Fruit fly (Drosophila melanogaster) whole organism, prepupa: Measurements from ENCODE around the gene GILT3.

ENCODE experiments used
- CG10631 ChIP-seq: fragments of 200-800 bp; sonication (Bioruptor generic); optimal IDR thresholded peaks from 2 replicates; lab custom pipeline; 2016; ENCODE audit warnings: missing biosample characterization, missing genetic modification characterization
- CG10669 ChIP-seq: fragments of 200-800 bp; sonication (Bioruptor generic); optimal IDR thresholded peaks from 3 replicates; lab custom pipeline; 2018; ENCODE audit warnings: missing biosample characterization, mild to moderate bottlenecking, missing genetic modification characterization, moderate library complexity
- CG11294 ChIP-seq: fragments of 200-800 bp; sonication (Bioruptor generic); IDR thresholded peaks from 2 replicates; pipeline ENCODE4 v1.3.6; 2022; ENCODE audit warnings: missing biosample characterization, missing genetic modification characterization
- CG11902 ChIP-seq: fragments of 200-800 bp; sonication (Bioruptor generic); optimal IDR thresholded peaks from 3 replicates; lab custom pipeline; 2016; ENCODE audit warnings: missing biosample characterization, missing genetic modification characterization
- CG15336 ChIP-seq: fragments of 200-800 bp; sonication (Bioruptor generic); IDR thresholded peaks from 2 replicates; pipeline ENCODE4 v1.3.6; 2022; ENCODE audit warnings: missing biosample characterization, missing genetic modification characterization
- CG1621 ChIP-seq: fragments of 200-800 bp; sonication (Bioruptor generic); optimal IDR thresholded peaks from 3 replicates; lab custom pipeline; 2018; ENCODE audit warnings: missing biosample characterization, mild to moderate bottlenecking, missing genetic modification characterization
- CG3032 ChIP-seq: fragments of 200-800 bp; optimal IDR thresholded peaks from 2 replicates; lab custom pipeline; 2019; ENCODE audit warnings: missing biosample characterization, mild to moderate bottlenecking, missing genetic modification characterization, moderate library complexity
- CG31627 ChIP-seq: fragments of 200-800 bp; sonication (Bioruptor generic); optimal IDR thresholded peaks from 3 replicates; lab custom pipeline; 2016; ENCODE audit warnings: missing biosample characterization, missing genetic modification characterization
- CG4318 ChIP-seq: fragments of 200-800 bp; sonication (Bioruptor generic); optimal IDR thresholded peaks from 3 replicates; lab custom pipeline; 2017; ENCODE audit warnings: missing biosample characterization, mild to moderate bottlenecking, missing genetic modification characterization
- CG6792 ChIP-seq: fragments of 200-800 bp; sonication (Bioruptor generic); optimal IDR thresholded peaks from 3 replicates; lab custom pipeline; 2016; ENCODE audit warnings: missing biosample characterization, missing genetic modification characterization
- CG6808 ChIP-seq: fragments of 200-800 bp; sonication (Bioruptor generic); optimal IDR thresholded peaks from 3 replicates; lab custom pipeline; 2017; ENCODE audit warnings: missing biosample characterization, missing genetic modification characterization, mild to moderate bottlenecking, moderate library complexity, missing genetic modification reagents
- CG6854 ChIP-seq: fragments of 200-800 bp; sonication (Bioruptor generic); optimal IDR thresholded peaks from 2 replicates; lab custom pipeline; 2017; ENCODE audit warnings: missing biosample characterization, mild to moderate bottlenecking, missing genetic modification characterization
- CG7368 ChIP-seq: fragments of 200-800 bp; sonication (Bioruptor generic); optimal IDR thresholded peaks from 3 replicates; lab custom pipeline; 2016; ENCODE audit warnings: missing biosample characterization, missing genetic modification characterization
- CG8119 ChIP-seq: fragments of 200-800 bp; sonication (Bioruptor generic); IDR thresholded peaks from 3 replicates; pipeline ENCODE4 v1.3.6; 2022; ENCODE audit warnings: missing biosample characterization, missing genetic modification characterization
- CG8632 ChIP-seq: fragments of 200-800 bp; sonication (Bioruptor generic); optimal IDR thresholded peaks from 3 replicates; lab custom pipeline; 2016; ENCODE audit warnings: missing biosample characterization, missing genetic modification characterization
- Eip75B ChIP-seq: fragments of 200-800 bp; sonication (Bioruptor generic); optimal IDR thresholded peaks from 3 replicates; lab custom pipeline; 2016; ENCODE audit warnings: missing biosample characterization, missing genetic modification characterization
- Eip78C ChIP-seq: fragments of 200-800 bp; sonication (Bioruptor generic); peaks from one replicate; lab custom pipeline; 2016; ENCODE audit warnings: missing biosample characterization, missing genetic modification characterization
- Eip93F ChIP-seq: fragments of 200-800 bp; sonication (Bioruptor generic); optimal IDR thresholded peaks from 2 replicates; lab custom pipeline; 2016; ENCODE audit warnings: missing biosample characterization, mild to moderate bottlenecking, missing genetic modification characterization
- Ets21C ChIP-seq: fragments of 200-800 bp; sonication (Bioruptor generic); optimal IDR thresholded peaks from 3 replicates; lab custom pipeline; 2016; ENCODE audit warnings: missing biosample characterization, missing genetic modification characterization
- Ets96B ChIP-seq: fragments of 200-800 bp; optimal IDR thresholded peaks from 2 replicates; lab custom pipeline; 2019; ENCODE audit warnings: missing biosample characterization, mild to moderate bottlenecking, missing genetic modification characterization, moderate library complexity
- Hr38 ChIP-seq: sonication (Bioruptor generic); optimal IDR thresholded peaks from 2 replicates; lab custom pipeline; 2016; ENCODE audit warnings: missing biosample characterization, missing genetic modification characterization
- Hr39 ChIP-seq: fragments of 200-800 bp; sonication (Bioruptor generic); optimal IDR thresholded peaks from 2 replicates; lab custom pipeline; 2016; ENCODE audit warnings: missing biosample characterization, missing genetic modification characterization
- Lpt ChIP-seq: fragments of 200-800 bp; sonication (Bioruptor generic); optimal IDR thresholded peaks from 3 replicates; lab custom pipeline; 2016; ENCODE audit warnings: missing biosample characterization, missing genetic modification characterization
- OdsH ChIP-seq: fragments of 200-800 bp; sonication (Bioruptor generic); optimal IDR thresholded peaks from 3 replicates; lab custom pipeline; 2016; ENCODE audit warnings: missing biosample characterization, missing genetic modification characterization
- Smox ChIP-seq: fragments of 200-800 bp; sonication (Bioruptor generic); optimal IDR thresholded peaks from 3 replicates; lab custom pipeline; 2016; ENCODE audit warnings: missing biosample characterization, missing genetic modification characterization
- Sox14 ChIP-seq: fragments of 200-800 bp; sonication (Bioruptor generic); optimal IDR thresholded peaks from 3 replicates; lab custom pipeline; 2016; ENCODE audit warnings: missing biosample characterization, missing genetic modification characterization
- Sox15 ChIP-seq: fragments of 200-800 bp; sonication (Bioruptor generic); optimal IDR thresholded peaks from 3 replicates; lab custom pipeline; 2016; ENCODE audit warnings: missing biosample characterization, missing genetic modification characterization
- cyc ChIP-seq: fragments of 200-800 bp; sonication (Bioruptor generic); optimal IDR thresholded peaks from 3 replicates; lab custom pipeline; 2016; ENCODE audit warnings: missing biosample characterization, missing genetic modification characterization
- dac ChIP-seq: fragments of 200-800 bp; sonication (Bioruptor generic); optimal IDR thresholded peaks from 2 replicates; lab custom pipeline; 2017; ENCODE audit warnings: missing biosample characterization, mild to moderate bottlenecking, missing genetic modification characterization
- eg ChIP-seq: fragments of 200-800 bp; sonication (Bioruptor generic); IDR thresholded peaks from 3 replicates; pipeline ENCODE4 v1.3.6; 2022; ENCODE audit warnings: missing biosample characterization, missing genetic modification characterization
- esn ChIP-seq: fragments of 200-800 bp; sonication (Bioruptor generic); optimal IDR thresholded peaks from 2 replicates; lab custom pipeline; 2016; ENCODE audit warnings: missing biosample characterization, mild to moderate bottlenecking, missing genetic modification characterization, moderate library complexity
- fd59A ChIP-seq: fragments of 200-800 bp; sonication (Bioruptor generic); optimal IDR thresholded peaks from 2 replicates; lab custom pipeline; 2017; ENCODE audit warnings: missing biosample characterization, mild to moderate bottlenecking, missing genetic modification characterization, missing genetic modification reagents
- fd85E ChIP-seq: fragments of 200-800 bp; sonication (Bioruptor generic); optimal IDR thresholded peaks from 3 replicates; lab custom pipeline; 2016; ENCODE audit warnings: missing biosample characterization, missing genetic modification characterization
- fkh ChIP-seq: fragments of 200-800 bp; sonication (Bioruptor generic); optimal IDR thresholded peaks from 3 replicates; lab custom pipeline; 2017; ENCODE audit warnings: missing biosample characterization, mild to moderate bottlenecking, missing genetic modification characterization, moderate library complexity
- lz ChIP-seq: fragments of 200-800 bp; sonication (Bioruptor generic); optimal IDR thresholded peaks from 3 replicates; lab custom pipeline; 2016; ENCODE audit warnings: missing biosample characterization, missing genetic modification characterization
- pdm3 ChIP-seq: fragments of 200-800 bp; sonication (Bioruptor generic); optimal IDR thresholded peaks from 3 replicates; lab custom pipeline; 2016; ENCODE audit warnings: missing biosample characterization, missing genetic modification characterization
- ss ChIP-seq, 2 experiments: fragments of 200-800 bp; sonication (Bioruptor generic); optimal IDR thresholded peaks; 2 replicates in 1 of 2; 3 replicates in 1 of 2; lab custom pipeline; 2017 to 2018; ENCODE audit warnings: mild to moderate bottlenecking in 2 of 2, missing biosample characterization in 2 of 2, missing genetic modification characterization in 2 of 2, moderate library complexity in 1 of 2
- svp ChIP-seq: fragments of 200-800 bp; sonication (Bioruptor generic); peaks from one replicate; lab custom pipeline; 2016; ENCODE audit warnings: missing biosample characterization, missing genetic modification characterization
- topi ChIP-seq: fragments of 200-800 bp; sonication (Bioruptor generic); optimal IDR thresholded peaks from 3 replicates; lab custom pipeline; 2016; ENCODE audit warnings: missing biosample characterization, missing genetic modification characterization
- vri ChIP-seq: fragments of 200-800 bp; sonication (Bioruptor generic); optimal IDR thresholded peaks from 3 replicates; lab custom pipeline; 2016; ENCODE audit warnings: missing biosample characterization, mild to moderate bottlenecking, missing genetic modification characterization

Gene GILT3

DNA sequence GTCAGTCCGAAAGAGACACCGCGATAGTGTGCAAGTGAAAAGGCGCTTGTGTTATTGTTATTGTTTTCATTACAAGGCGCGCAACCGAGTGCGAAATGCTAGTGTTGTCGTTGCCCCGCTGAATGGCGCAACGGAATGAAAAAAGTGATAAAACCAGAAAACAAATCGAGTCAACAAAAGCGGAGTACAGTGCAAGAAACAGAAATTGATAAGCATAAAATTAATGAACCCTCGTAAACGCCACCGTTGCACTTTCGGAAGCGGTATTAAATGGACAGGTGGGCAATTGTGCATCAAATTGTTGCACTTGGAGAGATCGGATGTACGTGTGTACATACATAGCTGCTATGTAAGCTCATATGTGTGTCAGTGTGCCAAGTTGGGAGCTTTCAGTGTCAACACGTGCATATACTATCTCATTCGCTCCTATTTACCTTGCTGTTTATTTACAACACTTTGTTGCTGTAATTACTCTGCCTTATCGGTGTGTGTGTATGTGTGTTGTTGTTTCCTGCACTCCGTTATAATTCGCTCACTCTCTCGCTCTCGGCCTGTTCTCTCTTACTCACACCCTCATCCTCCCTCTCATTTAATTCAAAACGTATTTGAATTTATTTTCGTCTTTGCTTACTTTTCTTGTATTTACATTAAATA, 46.4 kb downstream of the GILT3 start (continued):
- TF ChIP-seq CG6808: peak; percentile 59
- TF ChIP-seq Smox (GFP tag; lab: Kevin White, UChicago): no peak
- peak; percentile 46 for TF ChIP-seq CG1621 (tag; lab: Kevin White, UChicago)
- peak; percentile 69 for TF ChIP-seq eg
- no peak for TF ChIP-seq Hr38 (GFP tag; lab: Kevin White, UChicago)
- no peak for TF ChIP-seq CG31627
- TF ChIP-seq Sox15 (GFP tag; lab: Kevin White, UChicago): no peak
- TF ChIP-seq Ets21C (GFP tag; lab: Kevin White, UChicago): peak; percentile 6
- TF ChIP-seq esn (GFP tag; lab: Kevin White, UChicago): peak; percentile 17
- no peak for TF ChIP-seq CG4318 (GFP tag; lab: Kevin White, UChicago)
- peak; percentile 10; the same call in 1 of the 2 replicates for TF ChIP-seq CG11294 (GFP tag; lab: Robert Waterston, UW)
- TF ChIP-seq Eip75B (GFP tag; lab: Kevin White, UChicago): peak; percentile 65
- peak; percentile 92 for TF ChIP-seq fkh (GFP tag; lab: Kevin White, UChicago)
- peak; percentile 56 for TF ChIP-seq vri
- no peak for TF ChIP-seq CG11902
- peak; percentile 6 for TF ChIP-seq dac (GFP tag; lab: Kevin White, UChicago)
- TF ChIP-seq Lpt (GFP tag; lab: Kevin White, UChicago): no peak
- TF ChIP-seq CG15336 (GFP tag; lab: Robert Waterston, UW): peak; percentile 71
- peak; percentile 26 for TF ChIP-seq pdm3 (GFP tag; lab: Kevin White, UChicago)

DNA sequence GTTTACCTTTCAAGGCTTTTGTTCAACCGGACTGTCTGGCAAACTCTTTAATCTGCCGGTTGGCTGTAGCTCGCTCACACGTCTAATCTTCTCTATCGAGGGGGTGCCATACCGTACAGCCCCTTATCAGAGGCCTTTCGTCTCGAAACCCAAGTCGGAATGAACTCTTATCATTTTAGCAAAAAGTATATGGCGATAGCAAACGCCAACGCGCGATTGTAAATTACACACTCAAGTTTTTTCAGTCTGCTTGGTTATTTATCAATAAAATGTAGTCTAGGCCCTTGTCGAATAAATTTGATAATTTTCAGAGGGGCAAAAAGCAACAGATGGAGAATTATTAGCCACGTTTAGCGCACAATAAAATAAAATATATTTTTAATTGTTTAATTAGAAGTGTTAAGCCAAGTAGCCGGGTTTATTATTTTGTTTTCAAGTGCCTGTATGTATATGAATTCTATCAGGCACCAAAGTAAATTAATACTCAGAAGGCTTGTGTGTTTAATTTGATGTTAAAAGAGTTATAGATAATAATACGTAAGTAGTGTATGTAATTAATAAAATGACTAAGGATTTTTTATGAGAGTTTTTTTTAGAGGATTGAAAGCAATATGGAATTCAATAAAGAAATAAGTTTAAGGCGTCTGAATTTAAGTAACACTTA, 47.8 kb downstream of the GILT3 start:
- TF ChIP-seq Sox14 (GFP tag; lab: Kevin White, UChicago): no peak
- no peak for TF ChIP-seq CG7368
- TF ChIP-seq CG3032: no peak
- TF ChIP-seq Smox (GFP tag; lab: Kevin White, UChicago): no peak
- TF ChIP-seq CG8632 (GFP tag; lab: Kevin White, UChicago): no peak
- no peak for TF ChIP-seq CG1621 (tag; lab: Kevin White, UChicago)
- TF ChIP-seq Ets96B (tag; lab: Kevin White, UChicago): no peak
- TF ChIP-seq Eip78C (GFP tag; lab: Kevin White, UChicago): peak; percentile 1
- no peak for TF ChIP-seq CG10669 (GFP tag; lab: Kevin White, UChicago)
- TF ChIP-seq fkh (GFP tag; lab: Kevin White, UChicago): peak; percentile 34
- TF ChIP-seq vri: peak; percentile 72
- TF ChIP-seq svp (GFP tag; lab: Kevin White, UChicago): peak; percentile 83
- TF ChIP-seq Eip93F (GFP tag; lab: Kevin White, UChicago): peak; percentile 75
- TF ChIP-seq Ets21C (GFP tag; lab: Kevin White, UChicago): no peak
- TF ChIP-seq, all 60 proteins: peak for 5

DNA sequence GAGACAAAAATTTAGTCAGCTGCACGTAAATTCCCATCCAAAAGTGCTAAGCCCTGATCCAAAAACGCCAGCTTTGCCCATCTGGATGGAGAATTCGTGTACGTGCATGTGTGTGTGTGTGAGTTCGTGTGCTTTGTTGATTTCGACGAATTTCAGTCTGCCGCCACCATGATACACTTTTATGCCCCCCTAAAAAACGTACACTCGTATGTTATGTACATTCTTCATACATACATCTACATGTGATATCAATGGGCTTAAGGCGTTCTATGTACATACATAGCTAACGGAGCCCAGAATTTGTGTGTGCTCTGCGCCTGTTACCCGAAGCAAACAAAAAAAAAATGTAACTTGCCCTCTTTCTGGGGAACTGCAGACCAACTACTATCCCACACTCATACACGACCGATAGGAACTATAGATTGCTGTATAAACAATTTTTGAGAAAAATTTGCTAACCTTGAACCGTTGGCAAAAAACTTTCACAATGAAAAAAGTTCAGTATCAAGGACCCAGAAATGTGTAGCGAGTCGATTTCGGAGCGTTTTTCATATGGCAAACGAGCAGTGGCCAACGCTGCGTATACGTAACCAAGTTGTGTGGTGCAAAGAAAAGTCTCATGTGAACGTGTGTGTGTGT, 48.7 kb downstream of the GILT3 start:
- TF ChIP-seq svp (GFP tag; lab: Kevin White, UChicago): peak; percentile 74
- TF ChIP-seq CG6808: no peak
- peak; percentile 92 for TF ChIP-seq fkh (GFP tag; lab: Kevin White, UChicago)
- no peak for TF ChIP-seq CG7368
- TF ChIP-seq OdsH (GFP tag; lab: Kevin White, UChicago): no peak
- TF ChIP-seq Hr39 (GFP tag; lab: Kevin White, UChicago): no peak
- peak; percentile 42 for TF ChIP-seq Eip78C (GFP tag; lab: Kevin White, UChicago)
- peak; percentile 44 for TF ChIP-seq vri
- TF ChIP-seq CG10669 (GFP tag; lab: Kevin White, UChicago): no peak

DNA sequence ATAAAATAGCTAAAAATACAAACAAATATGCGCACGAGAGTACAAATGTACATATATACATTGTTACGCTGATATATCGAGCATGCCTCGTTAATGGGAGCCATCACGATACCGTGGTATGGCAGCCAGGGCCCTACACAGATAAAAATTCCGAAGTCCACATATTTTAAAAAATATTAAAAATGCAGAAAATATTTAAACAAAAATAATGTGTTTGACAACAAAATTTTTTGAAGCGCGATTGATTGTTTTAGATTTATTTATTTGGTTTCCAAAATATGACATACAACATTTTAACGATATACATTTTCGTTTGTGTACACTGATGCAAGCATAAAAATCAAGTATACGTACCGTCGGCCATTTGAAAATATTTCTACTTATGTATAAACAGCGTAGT, 49.6 kb downstream of the GILT3 start:
- TF ChIP-seq cyc (GFP tag; lab: Kevin White, UChicago) (peak; percentile 52), CG6792 (GFP tag; lab: Kevin White, UChicago) (peak; percentile 61), Hr39 (GFP tag; lab: Kevin White, UChicago) (peak; percentile 65), Hr38 (GFP tag; lab: Kevin White, UChicago) (no peak), ss (GFP tag; optimal IDR thresholded peaks at IDR 0.05; lab: Kevin White, UChicago) (peak in 1 of 2 experiments; percentile 49), lz (GFP tag; lab: Kevin White, UChicago) (peak; percentile 59), svp (GFP tag; lab: Kevin White, UChicago) (peak; percentile 84), CG8119 (GFP tag; lab: Robert Waterston, UW) (peak; percentile 82), esn (GFP tag; lab: Kevin White, UChicago) (peak; percentile 78), fd59A (GFP tag; lab: Kevin White, UChicago) (peak; percentile 20), Eip93F (GFP tag; lab: Kevin White, UChicago) (no peak), CG11294 (GFP tag; lab: Robert Waterston, UW) (peak; percentile 70), Eip75B (GFP tag; lab: Kevin White, UChicago) (peak; percentile 67), CG15336 (GFP tag; lab: Robert Waterston, UW) (peak; percentile 85), CG31627 (peak; percentile 58), topi (GFP tag; lab: Kevin White, UChicago) (peak; percentile 62), Ets21C (GFP tag; lab: Kevin White, UChicago) (peak; percentile 29), CG10631 (GFP tag; lab: Kevin White, UChicago) (peak; percentile 60), Eip78C (GFP tag; lab: Kevin White, UChicago) (peak; percentile 93), Sox15 (GFP tag; lab: Kevin White, UChicago) (peak; percentile 43), CG6854 (no peak), fd85E (GFP tag; lab: Kevin White, UChicago) (peak; percentile 20), pdm3 (GFP tag; lab: Kevin White, UChicago) (peak; percentile 74)
